Worm (Caenorhabditis elegans) whole organism, dauer: ENCODE measurements around the gene heh-1.

Source experiments
- unc-62 ChIP-seq: sonication (generic microtip); optimal IDR thresholded peaks from 2 replicates; lab custom pipeline; 2017; ENCODE audit warnings: missing biosample characterization, missing genetic modification reagents, missing genetic modification characterization

The heh-1 gene

ce11 chrIII:3199416-3199815, at the start of gene heh-1:
Gene heh-1, minus strand, starts transcription at chrIII:3199516.
- TF ChIP-seq unc-62 (GFP tag; lab: Kevin White, UChicago): no peak

DNA sequence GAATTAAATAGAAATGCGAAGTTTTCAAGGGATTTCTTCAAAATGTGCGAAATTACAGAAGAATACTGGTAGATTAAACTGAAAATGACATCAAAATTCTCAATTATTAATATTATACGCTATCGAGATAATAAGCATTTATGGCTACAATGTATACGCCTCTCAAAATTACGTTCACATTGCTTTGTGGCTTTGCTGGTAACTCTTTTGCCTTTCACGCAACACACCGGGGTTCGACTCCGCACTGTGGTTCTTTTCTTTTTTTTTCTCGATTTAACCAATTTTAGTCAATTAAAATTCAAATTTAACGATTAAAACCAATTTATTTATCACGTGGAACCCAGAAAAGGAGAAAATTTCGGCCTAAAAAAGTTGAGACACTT, 49.7 kb upstream of the heh-1 start:
- TF ChIP-seq unc-62 (GFP tag; lab: Kevin White, UChicago): no peak

ce11 chrIII:3248307-3249037, 49.2 kb upstream of the heh-1 start, which contains the start of gene nduf-9:
Gene nduf-9, minus strand, starts transcription at chrIII:3248575.
- no peak for TF ChIP-seq unc-62 (GFP tag; lab: Kevin White, UChicago)

- no peak for TF ChIP-seq unc-62 (GFP tag; lab: Kevin White, UChicago)
These were observed 43.1 kb upstream of the heh-1 start for ce11 chrIII:3242379-3242778.

DNA sequence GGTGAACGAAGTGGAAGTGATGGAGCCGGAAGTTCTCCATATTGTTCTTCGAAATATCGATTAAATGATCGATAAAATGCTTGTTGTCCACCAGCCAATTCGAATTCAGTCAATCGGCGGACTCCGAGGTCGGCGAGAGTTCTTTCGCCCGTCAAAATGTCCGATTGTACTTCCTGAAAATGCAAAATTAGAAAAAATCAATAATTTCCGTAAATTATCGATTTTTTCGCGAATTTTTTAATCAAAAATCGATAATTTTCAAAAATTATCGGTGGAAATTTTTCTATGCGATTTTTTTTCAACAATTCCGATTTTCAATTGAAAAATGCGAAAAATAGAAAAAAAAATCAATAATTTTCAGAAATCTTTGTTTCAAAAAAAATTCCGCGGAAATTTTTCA, 42.6 kb upstream of the heh-1 start:
- no peak for TF ChIP-seq unc-62 (GFP tag; lab: Kevin White, UChicago)

ce11 chrIII:3241361-3241760, 42.0 kb upstream of the heh-1 start:
- no peak for TF ChIP-seq unc-62 (GFP tag; lab: Kevin White, UChicago)

ce11 chrIII:3240893-3241292, 41.6 kb upstream of the heh-1 start:
- TF ChIP-seq unc-62 (GFP tag; lab: Kevin White, UChicago): no peak

DNA sequence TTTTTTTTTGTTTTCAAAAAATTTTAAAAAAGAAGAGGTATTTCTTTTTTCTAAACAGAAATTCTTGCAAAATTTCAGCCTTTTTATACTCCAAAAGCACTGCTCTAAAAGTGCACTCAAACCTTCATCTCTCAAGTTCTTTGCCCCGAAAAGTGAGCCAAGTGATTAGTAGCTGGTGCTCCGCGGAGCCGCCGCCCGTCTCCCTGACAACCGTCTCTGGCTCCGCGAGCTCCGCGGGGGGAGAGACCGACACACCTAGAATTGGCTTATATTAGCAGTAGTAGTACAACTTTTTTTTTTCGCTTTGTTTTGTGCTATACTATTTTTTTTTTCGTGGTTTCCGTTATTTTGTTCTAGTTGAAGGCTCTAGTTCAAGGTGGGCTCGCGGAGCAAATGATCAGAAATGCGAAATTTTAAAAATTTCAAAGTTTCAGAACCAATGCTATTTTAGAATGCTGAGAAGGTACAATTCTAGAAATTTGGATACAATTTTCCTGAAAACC, 33.4 kb upstream of the heh-1 start, which contains the start of gene Y53G8AL.1:
Gene Y53G8AL.1, plus strand, starts transcription at position 453 of the 503 bp plus-strand sequence.
- TF ChIP-seq unc-62 (GFP tag; lab: Kevin White, UChicago): no peak

ce11 chrIII:3224102-3224501, 24.8 kb upstream of the heh-1 start:
- TF ChIP-seq unc-62 (GFP tag; lab: Kevin White, UChicago): no peak

- no peak for TF ChIP-seq unc-62 (GFP tag; lab: Kevin White, UChicago)
These were observed 23.4 kb upstream of the heh-1 start for ce11 chrIII:3222707-3223106.

DNA sequence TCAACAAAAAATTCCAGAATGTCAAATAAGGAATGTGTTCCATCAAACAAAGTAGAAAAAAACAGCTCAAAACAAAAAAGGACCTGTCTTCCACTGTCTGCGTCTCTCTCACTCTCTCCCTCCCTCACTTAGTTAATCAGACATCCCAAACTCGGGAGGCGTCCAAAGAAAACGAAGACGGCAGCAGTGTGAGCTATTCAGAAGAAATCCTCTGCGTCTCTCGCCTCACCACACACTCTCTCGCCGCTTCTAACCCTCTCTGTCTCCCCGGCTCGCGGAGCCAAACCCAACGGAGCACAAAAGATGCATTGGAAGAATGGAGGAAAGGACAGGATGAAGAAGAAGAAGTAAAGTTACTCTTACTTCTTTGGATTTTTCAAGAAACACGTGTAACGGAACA, 21.0 kb upstream of the heh-1 start:
- TF ChIP-seq unc-62 (GFP tag; lab: Kevin White, UChicago): no peak

ce11 chrIII:3219050-3219449, 19.7 kb upstream of the heh-1 start, which contains the start of gene frm-8:
Gene frm-8, minus strand, starts transcription at chrIII:3219150.
- no peak for TF ChIP-seq unc-62 (GFP tag; lab: Kevin White, UChicago)

DNA sequence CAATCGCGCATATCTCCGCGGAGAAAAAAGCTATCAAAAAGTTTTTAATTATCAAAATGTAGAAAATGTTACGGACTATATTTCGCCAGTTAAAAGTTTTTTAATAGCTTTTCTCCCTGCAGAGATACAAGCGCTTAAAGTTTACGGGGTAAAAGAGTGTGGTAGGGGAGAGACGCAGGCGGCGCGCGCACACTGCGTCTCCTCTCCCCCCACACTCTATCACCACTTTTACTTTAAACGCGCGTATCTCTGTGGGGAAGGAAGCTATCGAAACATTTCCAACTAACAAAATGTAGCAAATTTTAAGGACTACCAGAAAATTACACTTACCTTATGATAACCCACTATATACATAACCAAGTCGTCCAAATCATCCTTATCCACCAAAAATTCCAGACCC, 4.3 kb upstream of the heh-1 start:
- no peak for TF ChIP-seq unc-62 (GFP tag; lab: Kevin White, UChicago)

DNA sequence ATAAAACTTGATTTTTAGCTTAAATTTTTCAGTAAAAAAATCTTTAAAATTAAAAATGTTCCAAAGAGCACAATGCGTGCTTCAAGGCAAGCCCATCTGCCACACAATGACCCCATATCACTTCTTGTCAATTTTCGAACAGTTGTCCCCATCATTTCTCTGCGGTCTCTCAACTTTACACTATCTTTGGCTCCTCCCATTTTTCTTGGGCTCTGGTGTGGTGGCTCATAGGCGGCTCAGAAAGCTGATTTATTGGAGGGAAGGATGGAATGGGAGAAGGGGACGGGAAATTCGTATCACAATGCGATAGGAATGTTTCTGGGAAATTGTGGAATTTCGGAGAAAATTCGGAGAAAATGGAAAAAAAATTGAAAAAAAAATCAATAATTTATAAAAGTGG, 1.2 kb upstream of the heh-1 start:
- TF ChIP-seq unc-62 (GFP tag; lab: Kevin White, UChicago): no peak

- no peak for TF ChIP-seq unc-62 (GFP tag; lab: Kevin White, UChicago)
These were observed 1.0 kb downstream of the heh-1 start, which contains the start of gene R148.7 for ce11 chrIII:3198307-3198706. Gene R148.7, minus strand, starts transcription at chrIII:3198407.

DNA sequence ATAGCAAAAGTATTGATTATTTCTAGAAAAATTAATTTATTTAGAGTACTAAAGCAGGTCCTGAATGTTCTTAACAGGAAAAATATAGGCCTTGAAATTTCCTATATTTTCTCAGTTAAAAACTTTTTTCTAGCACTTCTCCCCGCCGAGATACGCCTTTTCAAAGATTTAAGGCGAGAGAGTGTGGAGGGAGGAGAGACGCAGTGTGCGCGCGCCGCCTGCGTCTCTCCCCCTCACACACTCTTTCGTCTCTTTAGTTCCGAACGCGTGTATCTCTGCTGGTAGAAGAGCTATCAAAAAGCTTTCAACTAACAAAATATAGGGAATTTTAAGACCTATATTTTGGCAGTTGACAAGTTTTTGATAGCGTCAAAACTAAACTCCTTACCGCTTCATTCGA, 1.4 kb downstream of the heh-1 start:
- TF ChIP-seq unc-62 (GFP tag; lab: Kevin White, UChicago): no peak

- TF ChIP-seq unc-62 (GFP tag; lab: Kevin White, UChicago): no peak
These were observed 7.6 kb downstream of the heh-1 start for ce11 chrIII:3191729-3192128.
